Worm (Caenorhabditis elegans): ENCODE results near the gene elt-1.

DNA sequence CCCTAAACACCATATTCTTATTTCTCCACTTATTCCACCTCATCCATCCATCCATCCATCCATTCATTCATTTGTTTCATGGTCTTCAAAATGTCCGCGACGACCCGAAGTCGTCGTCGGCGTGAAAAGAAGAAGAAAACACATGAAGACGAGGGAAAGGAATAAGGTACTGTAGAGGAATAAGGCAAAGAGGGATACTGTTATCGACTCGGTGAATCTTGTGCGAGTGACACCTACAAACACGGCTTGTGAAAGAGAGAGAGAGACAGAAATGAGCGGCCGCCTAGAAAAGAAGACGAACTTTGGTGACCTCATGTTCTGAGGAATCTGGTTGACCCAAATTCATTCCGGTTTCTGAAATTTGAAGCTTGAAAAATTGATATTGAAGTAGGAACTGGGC lies 5.7 kb upstream of the elt-1 start:
- TF ChIP-seq F39B2.1 (GFP tag; IDR thresholded peaks at IDR 0.05) = no peak
- TF ChIP-seq rcor-1 (GFP tag; IDR thresholded peaks at IDR 0.05) = no peak
- TF ChIP-seq zfh-2 (GFP tag; conservative IDR thresholded peaks at IDR 0.05) = no peak
- TF ChIP-seq ztf-6 (GFP tag; IDR thresholded peaks at IDR 0.05) = no peak
- no peak for TF ChIP-seq tbx-9 (tag; optimal IDR thresholded peaks at IDR 0.05; ENCODE audit: borderline replicate concordance)
- no peak for TF ChIP-seq ceh-58 (GFP tag; IDR thresholded peaks at IDR 0.05)
- TF ChIP-seq bed-1 (GFP tag; IDR thresholded peaks at IDR 0.05) = no peak
- TF ChIP-seq lin-40 (tag; optimal IDR thresholded peaks at IDR 0.05) = no peak
- TF ChIP-seq athp-1 (tag; optimal IDR thresholded peaks at IDR 0.05) = no peak
- no peak for TF ChIP-seq nhr-90 (tag; optimal IDR thresholded peaks at IDR 0.05)
- TF ChIP-seq unc-62 (GFP tag; optimal IDR thresholded peaks at IDR 0.05) = no peak
- no peak for TF ChIP-seq rpc-1 (optimal IDR thresholded peaks at IDR 0.05)
- TF ChIP-seq rpc-1 (tag; optimal IDR thresholded peaks at IDR 0.05) = no peak
